Worm (Caenorhabditis elegans) whole organism, L3 larva: Measurements from ENCODE around the gene gldi-3.

ENCODE experiments used
- ZK546.5 ChIP-seq: sonication (generic microtip); optimal IDR thresholded peaks from 2 replicates; lab custom pipeline; 2017; ENCODE audit warnings: missing biosample characterization, missing genetic modification characterization
- ama-1 ChIP-seq: fragments of 150-350 bp; optimal IDR thresholded peaks from 2 replicates; lab custom pipeline; 2018
- ceh-16 ChIP-seq: sonication (generic microtip); optimal IDR thresholded peaks from 2 replicates; lab custom pipeline; 2017; ENCODE audit warnings: missing biosample characterization, missing genetic modification characterization
- ceh-28 ChIP-seq: fragments of 150-350 bp; optimal IDR thresholded peaks from 2 replicates; lab custom pipeline; 2014; ENCODE audit warnings: missing biosample characterization, missing genetic modification reagents, missing genetic modification characterization
- ceh-82 ChIP-seq: fragments of 150-350 bp; optimal IDR thresholded peaks from 2 replicates; lab custom pipeline; 2014; ENCODE audit warnings: missing biosample characterization, missing genetic modification characterization
- ceh-9 ChIP-seq: sonication (generic microtip); optimal IDR thresholded peaks from 2 replicates; lab custom pipeline; 2018; ENCODE audit warnings: missing biosample characterization, missing genetic modification characterization
- daf-12 ChIP-seq: fragments of 150-350 bp; optimal IDR thresholded peaks from 2 replicates; lab custom pipeline; 2014; ENCODE audit warnings: missing biosample characterization, missing genetic modification reagents, missing genetic modification characterization
- egl-27 ChIP-seq: sonication (generic microtip); optimal IDR thresholded peaks from 4 replicates; lab custom pipeline; 2017; ENCODE audit warnings: missing biosample characterization, missing genetic modification reagents, missing genetic modification characterization
- egl-5 ChIP-seq: fragments of 150-350 bp; optimal IDR thresholded peaks from 2 replicates; lab custom pipeline; 2017; ENCODE audit warnings: missing biosample characterization, missing genetic modification reagents, missing genetic modification characterization, inconsistent platforms
- elt-1 ChIP-seq: fragments of 150-350 bp; optimal IDR thresholded peaks from 2 replicates; lab custom pipeline; 2014; ENCODE audit warnings: missing biosample characterization, missing genetic modification characterization
- elt-2 ChIP-seq: sonication (generic microtip); optimal IDR thresholded peaks from 2 replicates; lab custom pipeline; 2016; ENCODE audit warnings: missing genetic modification reagents, mild to moderate bottlenecking, missing genetic modification characterization, missing compliant biosample characterization
- elt-3 ChIP-seq, 3 experiments: fragments of 150-350 bp in 1 of 3; sonication (generic microtip) in 2 of 3; optimal IDR thresholded peaks; 2 replicates in 2 of 3; 4 replicates in 1 of 3; lab custom pipeline; 2014 to 2017; ENCODE audit warnings: missing biosample characterization in 3 of 3, missing genetic modification characterization in 3 of 3
- eor-1 ChIP-seq, 2 experiments: fragments of 150-350 bp; optimal IDR thresholded peaks; 2 replicates each; lab custom pipeline; 2014 to 2018; ENCODE audit warnings: missing biosample characterization in 2 of 2, missing genetic modification characterization in 2 of 2
- fkh-10 ChIP-seq: sonication (generic microtip); optimal IDR thresholded peaks from 2 replicates; lab custom pipeline; 2017; ENCODE audit warnings: missing biosample characterization, missing genetic modification reagents, missing genetic modification characterization
- fkh-2 ChIP-seq: fragments of 150-350 bp; optimal IDR thresholded peaks from 2 replicates; lab custom pipeline; 2014; ENCODE audit warnings: missing biosample characterization, missing genetic modification reagents, missing genetic modification characterization
- fos-1 ChIP-seq: fragments of 150-350 bp; optimal IDR thresholded peaks from 2 replicates; lab custom pipeline; 2014; ENCODE audit warnings: missing biosample characterization, missing genetic modification characterization
- hmg-11 ChIP-seq: sonication (generic microtip); optimal IDR thresholded peaks from 2 replicates; lab custom pipeline; 2016; ENCODE audit warnings: missing genetic modification characterization, missing compliant biosample characterization
- jun-1 ChIP-seq: fragments of 150-350 bp; optimal IDR thresholded peaks from 2 replicates; lab custom pipeline; 2014; ENCODE audit warnings: missing biosample characterization, missing genetic modification reagents, missing genetic modification characterization
- lin-15B ChIP-seq: fragments of 150-350 bp; optimal IDR thresholded peaks from 2 replicates; lab custom pipeline; 2014; ENCODE audit warnings: missing biosample characterization, missing genetic modification characterization
- lin-39 ChIP-seq: fragments of 150-350 bp; optimal IDR thresholded peaks from 2 replicates; lab custom pipeline; 2018; ENCODE audit warnings: missing biosample characterization, missing genetic modification reagents, missing genetic modification characterization
- lsy-12 ChIP-seq: sonication (generic microtip); optimal IDR thresholded peaks from 2 replicates; lab custom pipeline; 2016; ENCODE audit warnings: mild to moderate bottlenecking, missing genetic modification characterization, missing compliant biosample characterization
- mdl-1 ChIP-seq: fragments of 150-350 bp; optimal IDR thresholded peaks from 2 replicates; lab custom pipeline; 2014; ENCODE audit warnings: missing biosample characterization, missing genetic modification characterization
- mml-1 ChIP-seq: fragments of 150-350 bp; sonication (generic microtip); optimal IDR thresholded peaks from 3 replicates; lab custom pipeline; 2014; ENCODE audit warnings: missing biosample characterization, missing genetic modification characterization
- nhr-12 ChIP-seq: fragments of 150-350 bp; optimal IDR thresholded peaks from 2 replicates; lab custom pipeline; 2014; ENCODE audit warnings: missing biosample characterization, missing genetic modification characterization
- nhr-23 ChIP-seq: fragments of 150-350 bp; optimal IDR thresholded peaks from 2 replicates; lab custom pipeline; 2014; ENCODE audit warnings: missing biosample characterization, missing genetic modification reagents, missing genetic modification characterization
- nhr-237 ChIP-seq: fragments of 150-350 bp; optimal IDR thresholded peaks from 2 replicates; lab custom pipeline; 2014; ENCODE audit warnings: missing biosample characterization, missing genetic modification characterization
- nhr-25 ChIP-seq: sonication (generic microtip); optimal IDR thresholded peaks from 2 replicates; lab custom pipeline; 2017; ENCODE audit warnings: missing biosample characterization, missing genetic modification characterization
- nhr-28 ChIP-seq: fragments of 150-350 bp; optimal IDR thresholded peaks from 2 replicates; lab custom pipeline; 2014; ENCODE audit warnings: missing biosample characterization, missing genetic modification characterization
- nhr-43 ChIP-seq: sonication (generic microtip); optimal IDR thresholded peaks from 2 replicates; lab custom pipeline; 2016; ENCODE audit warnings: mild to moderate bottlenecking, missing genetic modification characterization, missing compliant biosample characterization; ENCODE audit not compliant: poor library complexity, severe bottlenecking
- nhr-67 ChIP-seq: fragments of 150-350 bp; optimal IDR thresholded peaks from 2 replicates; lab custom pipeline; 2014; ENCODE audit warnings: missing biosample characterization, missing genetic modification characterization
- nhr-76 ChIP-seq: fragments of 150-350 bp; sonication (generic microtip); optimal IDR thresholded peaks from 5 replicates; lab custom pipeline; 2014; ENCODE audit warnings: missing biosample characterization, missing genetic modification characterization
- nhr-77 ChIP-seq: fragments of 150-350 bp; optimal IDR thresholded peaks from 2 replicates; lab custom pipeline; 2014; ENCODE audit warnings: missing biosample characterization, missing genetic modification characterization
- pqm-1 ChIP-seq: fragments of 150-350 bp; optimal IDR thresholded peaks from 2 replicates; lab custom pipeline; 2017; ENCODE audit warnings: missing biosample characterization, missing genetic modification characterization, inconsistent platforms
- sea-2 ChIP-seq: fragments of 150-350 bp; sonication (generic microtip); optimal IDR thresholded peaks from 4 replicates; lab custom pipeline; 2014; ENCODE audit warnings: missing biosample characterization, missing genetic modification reagents, missing genetic modification characterization
- skn-1 ChIP-seq: fragments of 150-350 bp; optimal IDR thresholded peaks from 2 replicates; lab custom pipeline; 2014; ENCODE audit warnings: missing biosample characterization, missing genetic modification characterization
- snpc-4 ChIP-seq: fragments of 150-350 bp; optimal IDR thresholded peaks from 2 replicates; lab custom pipeline; 2014; ENCODE audit warnings: missing biosample characterization, missing genetic modification characterization
- tbx-2 ChIP-seq: sonication (generic microtip); optimal IDR thresholded peaks from 2 replicates; lab custom pipeline; 2016; ENCODE audit warnings: mild to moderate bottlenecking, missing genetic modification characterization, missing compliant biosample characterization
- unc-39 ChIP-seq: sonication (generic microtip); optimal IDR thresholded peaks from 4 replicates; lab custom pipeline; 2017; ENCODE audit warnings: missing biosample characterization, missing genetic modification characterization
- zag-1 ChIP-seq: fragments of 150-350 bp; optimal IDR thresholded peaks from 2 replicates; lab custom pipeline; 2014; ENCODE audit warnings: missing biosample characterization, missing genetic modification characterization
- ztf-4 ChIP-seq: fragments of 150-350 bp; optimal IDR thresholded peaks from 2 replicates; lab custom pipeline; 2014; ENCODE audit warnings: missing biosample characterization, missing genetic modification characterization

Gene gldi-3

ce11 chrII:9236972-9237371, 42.9 kb downstream of the gldi-3 start:
- TF ChIP-seq elt-1 (tag; lab: Kevin White, UChicago) (no peak), nhr-43 (tag; lab: Kevin White, UChicago) (no peak), lin-15B (tag; lab: Kevin White, UChicago) (no peak), ama-1 (no peak), fkh-10 (GFP tag; lab: Kevin White, UChicago) (no peak), ceh-9 (no peak), lin-39 (tag; lab: Kevin White, UChicago) (no peak), nhr-77 (no peak)

ce11 chrII:9236283-9236682, 43.6 kb downstream of the gldi-3 start, which contains the start of gene T26C5.3:
Gene T26C5.3 (plus strand): TSS chrII:9236583.
- TF ChIP-seq ama-1 (no peak), nhr-43 (tag; lab: Kevin White, UChicago) (peak; percentile 26), ztf-4 (tag; lab: Kevin White, UChicago) (no peak)
- TF ChIP-seq, all 47 proteins: peak for 1

ce11 chrII:9233813-9234212, 46.1 kb downstream of the gldi-3 start:
- TF ChIP-seq nhr-43 (tag; lab: Kevin White, UChicago), result peak; percentile 51
- no peak for TF ChIP-seq tbx-2

ce11 chrII:9232923-9233322, 47.0 kb downstream of the gldi-3 start, which contains the start of gene T26C5.2:
Gene T26C5.2 (plus strand): TSS chrII:9233223.
- no peak for TF ChIP-seq nhr-43 (tag; lab: Kevin White, UChicago)

ce11 chrII:9232493-9232892, 47.4 kb downstream of the gldi-3 start:
- TF ChIP-seq elt-2 (tag; lab: Kevin White, UChicago) (no peak), zag-1 (tag; lab: Kevin White, UChicago) (no peak), egl-27 (no peak), fos-1 (tag; lab: Kevin White, UChicago) (no peak), nhr-25 (tag; lab: Kevin White, UChicago) (no peak), mdl-1 (tag; lab: Kevin White, UChicago) (no peak), ceh-82 (tag; lab: Kevin White, UChicago) (no peak), elt-1 (tag; lab: Kevin White, UChicago) (no peak), ztf-4 (tag; lab: Kevin White, UChicago) (no peak), sea-2 (no peak), nhr-76 (tag; lab: Kevin White, UChicago) (no peak), nhr-237 (tag; lab: Kevin White, UChicago) (no peak), nhr-43 (tag; lab: Kevin White, UChicago) (peak; percentile 34), ceh-16 (tag; lab: Kevin White, UChicago) (no peak), nhr-23 (peak; percentile 16)

- no peak for TF ChIP-seq daf-12 (tag; lab: Kevin White, UChicago)
- TF ChIP-seq sea-2, result no peak
- TF ChIP-seq skn-1, result peak; percentile 82
- no peak for TF ChIP-seq egl-5
- TF ChIP-seq nhr-67 (tag; lab: Kevin White, UChicago), result no peak
- no peak for TF ChIP-seq lsy-12 (tag; lab: Kevin White, UChicago)
- TF ChIP-seq lin-15B (tag; lab: Kevin White, UChicago), result no peak
- no peak for TF ChIP-seq fkh-2 (tag; lab: Kevin White, UChicago)
- TF ChIP-seq nhr-237 (tag; lab: Kevin White, UChicago), result no peak
- no peak for TF ChIP-seq snpc-4 (tag; lab: Kevin White, UChicago)
- no peak for TF ChIP-seq nhr-77
- TF ChIP-seq nhr-76 (tag; lab: Kevin White, UChicago), result no peak
- no peak for TF ChIP-seq elt-1 (tag; lab: Kevin White, UChicago)
- no peak for TF ChIP-seq hmg-11 (tag; lab: Kevin White, UChicago)
- no peak for TF ChIP-seq ZK546.5
- TF ChIP-seq elt-3 (tag; optimal IDR thresholded peaks at IDR 0.05; lab: Kevin White, UChicago), result no peak
- no peak for TF ChIP-seq eor-1 (tag; optimal IDR thresholded peaks at IDR 0.05; lab: Kevin White, UChicago)
- TF ChIP-seq unc-39 (tag; lab: Kevin White, UChicago), result no peak
- TF ChIP-seq egl-27, result no peak
- no peak for TF ChIP-seq jun-1 (tag; lab: Kevin White, UChicago)
- no peak for TF ChIP-seq tbx-2
- TF ChIP-seq mml-1 (tag; lab: Kevin White, UChicago), result no peak
- peak; percentile 96 for TF ChIP-seq pqm-1 (tag; lab: Kevin White, UChicago)
- TF ChIP-seq ceh-9, result no peak
- TF ChIP-seq nhr-43 (tag; lab: Kevin White, UChicago), result no peak
- peak; percentile 1 for TF ChIP-seq ceh-28 (tag; lab: Kevin White, UChicago)
- TF ChIP-seq nhr-23, result no peak
- TF ChIP-seq elt-2 (tag; lab: Kevin White, UChicago), result peak; percentile 86
- no peak for TF ChIP-seq mdl-1 (tag; lab: Kevin White, UChicago)
- no peak for TF ChIP-seq ztf-4 (tag; lab: Kevin White, UChicago)
- no peak for TF ChIP-seq zag-1 (tag; lab: Kevin White, UChicago)
- no peak for TF ChIP-seq nhr-12 (tag; lab: Kevin White, UChicago)
- TF ChIP-seq ceh-16 (tag; lab: Kevin White, UChicago), result no peak
- no peak for TF ChIP-seq nhr-28 (tag; lab: Kevin White, UChicago)
These were observed 48.7 kb downstream of the gldi-3 start, which contains the start of gene gst-13 for ce11 chrII:9231240-9231639. Gene gst-13 (plus strand): TSS chrII:9231457.
